Fruit fly (Drosophila melanogaster) whole organism, prepupa: ENCODE measurements around the gene MRG15.

Source experiments
- Blimp-1 ChIP-seq: fragments of 200-800 bp; sonication (Bioruptor generic); optimal IDR thresholded peaks from 3 replicates; lab custom pipeline; 2017; ENCODE audit warnings: missing biosample characterization, missing genetic modification characterization, mild to moderate bottlenecking, moderate library complexity, missing genetic modification reagents
- CG10631 ChIP-seq: fragments of 200-800 bp; sonication (Bioruptor generic); optimal IDR thresholded peaks from 2 replicates; lab custom pipeline; 2016; ENCODE audit warnings: missing biosample characterization, missing genetic modification characterization
- CG10669 ChIP-seq: fragments of 200-800 bp; sonication (Bioruptor generic); optimal IDR thresholded peaks from 3 replicates; lab custom pipeline; 2018; ENCODE audit warnings: missing biosample characterization, mild to moderate bottlenecking, missing genetic modification characterization, moderate library complexity
- CG11294 ChIP-seq: fragments of 200-800 bp; sonication (Bioruptor generic); IDR thresholded peaks from 2 replicates; pipeline ENCODE4 v1.3.6; 2022; ENCODE audit warnings: missing biosample characterization, missing genetic modification characterization
- CG11902 ChIP-seq: fragments of 200-800 bp; sonication (Bioruptor generic); optimal IDR thresholded peaks from 3 replicates; lab custom pipeline; 2016; ENCODE audit warnings: missing biosample characterization, missing genetic modification characterization
- CG15336 ChIP-seq: fragments of 200-800 bp; sonication (Bioruptor generic); IDR thresholded peaks from 2 replicates; pipeline ENCODE4 v1.3.6; 2022; ENCODE audit warnings: missing biosample characterization, missing genetic modification characterization
- CG1621 ChIP-seq: fragments of 200-800 bp; sonication (Bioruptor generic); optimal IDR thresholded peaks from 3 replicates; lab custom pipeline; 2018; ENCODE audit warnings: missing biosample characterization, mild to moderate bottlenecking, missing genetic modification characterization
- CG3032 ChIP-seq: fragments of 200-800 bp; optimal IDR thresholded peaks from 2 replicates; lab custom pipeline; 2019; ENCODE audit warnings: missing biosample characterization, mild to moderate bottlenecking, missing genetic modification characterization, moderate library complexity
- CG31627 ChIP-seq: fragments of 200-800 bp; sonication (Bioruptor generic); optimal IDR thresholded peaks from 3 replicates; lab custom pipeline; 2016; ENCODE audit warnings: missing biosample characterization, missing genetic modification characterization
- CG32006 ChIP-seq: fragments of 200-800 bp; sonication (Bioruptor generic); optimal IDR thresholded peaks from 3 replicates; lab custom pipeline; 2017; ENCODE audit warnings: missing biosample characterization, mild to moderate bottlenecking, missing genetic modification characterization
- CG34406 ChIP-seq: fragments of 200-800 bp; sonication (Bioruptor generic); optimal IDR thresholded peaks from 3 replicates; lab custom pipeline; 2016; ENCODE audit warnings: missing biosample characterization, missing genetic modification characterization
- CG3919 ChIP-seq: fragments of 200-800 bp; sonication (Bioruptor generic); optimal IDR thresholded peaks from 3 replicates; lab custom pipeline; 2016; ENCODE audit warnings: missing biosample characterization, missing genetic modification characterization
- CG4318 ChIP-seq: fragments of 200-800 bp; sonication (Bioruptor generic); optimal IDR thresholded peaks from 3 replicates; lab custom pipeline; 2017; ENCODE audit warnings: missing biosample characterization, mild to moderate bottlenecking, missing genetic modification characterization
- CG6163 ChIP-seq: fragments of 200-800 bp; sonication (Bioruptor generic); IDR thresholded peaks from 3 replicates; pipeline ENCODE4 v1.3.6; 2022; ENCODE audit warnings: missing biosample characterization, missing genetic modification characterization
- CG6792 ChIP-seq: fragments of 200-800 bp; sonication (Bioruptor generic); optimal IDR thresholded peaks from 3 replicates; lab custom pipeline; 2016; ENCODE audit warnings: missing biosample characterization, missing genetic modification characterization
- CG6808 ChIP-seq: fragments of 200-800 bp; sonication (Bioruptor generic); optimal IDR thresholded peaks from 3 replicates; lab custom pipeline; 2017; ENCODE audit warnings: missing biosample characterization, missing genetic modification characterization, mild to moderate bottlenecking, moderate library complexity, missing genetic modification reagents
- CG6854 ChIP-seq: fragments of 200-800 bp; sonication (Bioruptor generic); optimal IDR thresholded peaks from 2 replicates; lab custom pipeline; 2017; ENCODE audit warnings: missing biosample characterization, mild to moderate bottlenecking, missing genetic modification characterization
- CG7368 ChIP-seq: fragments of 200-800 bp; sonication (Bioruptor generic); optimal IDR thresholded peaks from 3 replicates; lab custom pipeline; 2016; ENCODE audit warnings: missing biosample characterization, missing genetic modification characterization
- CG8119 ChIP-seq: fragments of 200-800 bp; sonication (Bioruptor generic); IDR thresholded peaks from 3 replicates; pipeline ENCODE4 v1.3.6; 2022; ENCODE audit warnings: missing biosample characterization, missing genetic modification characterization
- CG8319 ChIP-seq: fragments of 200-800 bp; sonication (Bioruptor generic); optimal IDR thresholded peaks from 3 replicates; lab custom pipeline; 2016; ENCODE audit warnings: missing biosample characterization, missing genetic modification characterization
- CG8632 ChIP-seq: fragments of 200-800 bp; sonication (Bioruptor generic); optimal IDR thresholded peaks from 3 replicates; lab custom pipeline; 2016; ENCODE audit warnings: missing biosample characterization, missing genetic modification characterization
- CG9139 ChIP-seq: fragments of 200-800 bp; sonication (Bioruptor generic); optimal IDR thresholded peaks from 3 replicates; lab custom pipeline; 2017; ENCODE audit warnings: missing biosample characterization, mild to moderate bottlenecking, missing genetic modification characterization
- Eip75B ChIP-seq: fragments of 200-800 bp; sonication (Bioruptor generic); optimal IDR thresholded peaks from 3 replicates; lab custom pipeline; 2016; ENCODE audit warnings: missing biosample characterization, missing genetic modification characterization
- Eip78C ChIP-seq: fragments of 200-800 bp; sonication (Bioruptor generic); peaks from one replicate; lab custom pipeline; 2016; ENCODE audit warnings: missing biosample characterization, missing genetic modification characterization
- Ets21C ChIP-seq: fragments of 200-800 bp; sonication (Bioruptor generic); optimal IDR thresholded peaks from 3 replicates; lab custom pipeline; 2016; ENCODE audit warnings: missing biosample characterization, missing genetic modification characterization
- Hr38 ChIP-seq: sonication (Bioruptor generic); optimal IDR thresholded peaks from 2 replicates; lab custom pipeline; 2016; ENCODE audit warnings: missing biosample characterization, missing genetic modification characterization
- Hr4 ChIP-seq: fragments of 200-800 bp; sonication (Bioruptor generic); optimal IDR thresholded peaks from 3 replicates; lab custom pipeline; 2016; ENCODE audit warnings: missing biosample characterization, missing genetic modification characterization
- OdsH ChIP-seq: fragments of 200-800 bp; sonication (Bioruptor generic); optimal IDR thresholded peaks from 3 replicates; lab custom pipeline; 2016; ENCODE audit warnings: missing biosample characterization, missing genetic modification characterization
- Sox102F ChIP-seq: fragments of 200-800 bp; sonication (Bioruptor generic); optimal IDR thresholded peaks from 2 replicates; lab custom pipeline; 2016; ENCODE audit warnings: missing biosample characterization, mild to moderate bottlenecking, missing genetic modification characterization
- Sox14 ChIP-seq: fragments of 200-800 bp; sonication (Bioruptor generic); optimal IDR thresholded peaks from 3 replicates; lab custom pipeline; 2016; ENCODE audit warnings: missing biosample characterization, missing genetic modification characterization
- Sox15 ChIP-seq: fragments of 200-800 bp; sonication (Bioruptor generic); optimal IDR thresholded peaks from 3 replicates; lab custom pipeline; 2016; ENCODE audit warnings: missing biosample characterization, missing genetic modification characterization
- achi ChIP-seq: fragments of 200-800 bp; sonication (Bioruptor generic); optimal IDR thresholded peaks from 3 replicates; lab custom pipeline; 2016; ENCODE audit warnings: missing biosample characterization, missing genetic modification characterization
- acj6 ChIP-seq: fragments of 200-800 bp; sonication (Bioruptor generic); optimal IDR thresholded peaks from 3 replicates; lab custom pipeline; 2016; ENCODE audit warnings: missing biosample characterization, missing genetic modification characterization
- cyc ChIP-seq: fragments of 200-800 bp; sonication (Bioruptor generic); optimal IDR thresholded peaks from 3 replicates; lab custom pipeline; 2016; ENCODE audit warnings: missing biosample characterization, missing genetic modification characterization
- dac ChIP-seq: fragments of 200-800 bp; sonication (Bioruptor generic); optimal IDR thresholded peaks from 2 replicates; lab custom pipeline; 2017; ENCODE audit warnings: missing biosample characterization, mild to moderate bottlenecking, missing genetic modification characterization
- eg ChIP-seq: fragments of 200-800 bp; sonication (Bioruptor generic); IDR thresholded peaks from 3 replicates; pipeline ENCODE4 v1.3.6; 2022; ENCODE audit warnings: missing biosample characterization, missing genetic modification characterization
- fd85E ChIP-seq: fragments of 200-800 bp; sonication (Bioruptor generic); optimal IDR thresholded peaks from 3 replicates; lab custom pipeline; 2016; ENCODE audit warnings: missing biosample characterization, missing genetic modification characterization
- net ChIP-seq: fragments of 200-800 bp; sonication (Bioruptor generic); optimal IDR thresholded peaks from 3 replicates; lab custom pipeline; 2016; ENCODE audit warnings: missing biosample characterization, missing genetic modification characterization
- salr ChIP-seq, 2 experiments: fragments of 200-800 bp; sonication (Bioruptor generic); optimal IDR thresholded peaks; 3 replicates each; lab custom pipeline; 2016 to 2018; ENCODE audit warnings: missing biosample characterization in 2 of 2, missing genetic modification characterization in 2 of 2, mild to moderate bottlenecking in 1 of 2
- spab ChIP-seq: fragments of 200-800 bp; sonication (Bioruptor generic); optimal IDR thresholded peaks from 2 replicates; lab custom pipeline; 2017; ENCODE audit warnings: missing biosample characterization, mild to moderate bottlenecking, missing genetic modification characterization, missing genetic modification reagents
- svp ChIP-seq: fragments of 200-800 bp; sonication (Bioruptor generic); peaks from one replicate; lab custom pipeline; 2016; ENCODE audit warnings: missing biosample characterization, missing genetic modification characterization
- topi ChIP-seq: fragments of 200-800 bp; sonication (Bioruptor generic); optimal IDR thresholded peaks from 3 replicates; lab custom pipeline; 2016; ENCODE audit warnings: missing biosample characterization, missing genetic modification characterization
- vri ChIP-seq: fragments of 200-800 bp; sonication (Bioruptor generic); optimal IDR thresholded peaks from 3 replicates; lab custom pipeline; 2016; ENCODE audit warnings: missing biosample characterization, mild to moderate bottlenecking, missing genetic modification characterization

MRG15 gene

DNA sequence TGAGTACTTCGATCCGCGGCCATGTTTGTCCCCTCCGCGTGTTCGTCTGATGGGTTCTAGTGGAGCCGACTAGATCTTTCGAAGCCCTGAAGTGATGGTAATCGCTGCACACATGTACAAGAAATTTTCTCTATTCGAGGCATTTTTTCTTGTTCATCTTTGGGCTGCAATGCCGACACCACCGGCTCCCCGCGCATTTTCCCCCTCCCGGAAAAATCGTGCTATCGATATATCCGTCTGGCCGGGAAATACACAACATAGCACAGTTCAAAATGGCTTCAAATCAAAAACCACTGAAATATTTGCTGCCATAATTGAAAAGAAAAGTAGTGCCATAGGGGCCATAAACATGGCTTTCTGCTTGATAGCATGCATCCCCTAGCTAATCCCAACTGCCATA lies 14.0 kb downstream of the MRG15 start:
- TF ChIP-seq CG4318 (GFP tag; lab: Kevin White, UChicago): no peak
- TF ChIP-seq CG9139: no peak
- TF ChIP-seq svp: no peak
- TF ChIP-seq CG34406 (GFP tag; lab: Kevin White, UChicago): no peak
- TF ChIP-seq CG6792 (GFP tag; lab: Kevin White, UChicago): no peak
- no peak for TF ChIP-seq CG8632 (GFP tag; lab: Kevin White, UChicago)
- no peak for TF ChIP-seq Hr4 (GFP tag; lab: Kevin White, UChicago)
- TF ChIP-seq Eip75B (GFP tag; lab: Kevin White, UChicago): no peak
- TF ChIP-seq dac (GFP tag; lab: Kevin White, UChicago): no peak
- TF ChIP-seq CG6163 (GFP tag; lab: Robert Waterston, UW): no peak
- no peak for TF ChIP-seq CG7368 (GFP tag; lab: Kevin White, UChicago)
- TF ChIP-seq CG32006: no peak
- no peak for TF ChIP-seq Hr38 (GFP tag; lab: Kevin White, UChicago)
- TF ChIP-seq fd85E (GFP tag; lab: Kevin White, UChicago): no peak
- no peak for TF ChIP-seq achi (GFP tag; lab: Kevin White, UChicago)
- no peak for TF ChIP-seq eg (GFP tag; lab: Robert Waterston, UW)
- no peak for TF ChIP-seq CG3919 (GFP tag; lab: Kevin White, UChicago)
- no peak for TF ChIP-seq CG8119 (GFP tag; lab: Robert Waterston, UW)
- TF ChIP-seq, all 60 proteins: peak for 0

DNA sequence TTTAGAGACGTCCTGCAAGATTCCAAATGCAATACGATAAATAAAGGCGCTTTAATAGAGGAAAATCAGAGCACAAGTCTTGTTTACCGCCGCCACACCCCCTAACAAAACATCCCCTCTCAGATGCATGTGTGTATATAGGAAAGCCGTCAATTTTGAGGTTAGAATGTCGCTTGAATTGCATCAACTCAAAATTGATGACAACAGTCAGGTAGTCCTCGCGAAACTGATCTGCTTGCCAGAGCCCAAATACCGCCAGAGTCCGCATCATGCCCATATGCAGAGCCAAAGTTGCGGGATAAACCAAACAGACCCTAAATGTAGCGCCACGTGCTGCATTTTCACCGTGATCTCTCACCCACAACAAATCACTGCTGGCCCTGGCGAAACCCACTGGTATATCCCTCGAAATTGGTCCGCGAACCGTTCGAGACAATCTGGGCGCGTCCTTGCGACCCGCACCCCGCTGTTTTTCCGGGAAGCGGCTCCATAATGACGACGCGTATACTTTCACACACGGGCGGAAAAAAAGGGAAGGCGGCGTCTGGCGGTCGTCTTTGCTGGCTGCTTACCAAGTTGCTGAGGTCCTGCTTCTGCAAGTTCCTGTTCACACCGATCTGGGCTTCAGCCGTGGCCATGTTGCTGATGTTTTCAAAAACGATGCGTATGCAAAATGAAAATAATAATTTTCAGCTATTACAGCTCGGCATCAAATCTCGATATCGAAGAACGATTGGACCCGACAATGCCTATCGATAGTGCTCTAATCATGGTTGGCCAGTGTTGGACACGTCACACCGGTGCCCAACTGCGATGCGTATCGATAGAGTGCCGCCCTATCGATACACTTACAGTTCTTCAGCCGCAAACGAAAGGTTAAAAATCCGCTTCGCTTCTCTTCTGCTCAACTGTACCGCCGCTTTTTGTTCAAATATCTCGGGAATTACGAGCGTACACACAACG lies 14.9 kb downstream of the MRG15 start, which contains the start of the genes eIF2gamma and Set:
TSS of gene eIF2gamma (minus strand) at position 749 of the 963 bp plus-strand sequence.
TSS of gene Set (plus strand) at position 843 of the 963 bp plus-strand sequence.
- TF ChIP-seq CG31627 (GFP tag; lab: Kevin White, UChicago) (peak; percentile 30), CG10631 (no peak), cyc (GFP tag; lab: Kevin White, UChicago) (peak; percentile 28), acj6 (GFP tag; lab: Kevin White, UChicago) (no peak), Sox14 (no peak), CG15336 (GFP tag; lab: Robert Waterston, UW) (no peak), CG6792 (GFP tag; lab: Kevin White, UChicago) (no peak), CG1621 (peak; percentile 38)

DNA sequence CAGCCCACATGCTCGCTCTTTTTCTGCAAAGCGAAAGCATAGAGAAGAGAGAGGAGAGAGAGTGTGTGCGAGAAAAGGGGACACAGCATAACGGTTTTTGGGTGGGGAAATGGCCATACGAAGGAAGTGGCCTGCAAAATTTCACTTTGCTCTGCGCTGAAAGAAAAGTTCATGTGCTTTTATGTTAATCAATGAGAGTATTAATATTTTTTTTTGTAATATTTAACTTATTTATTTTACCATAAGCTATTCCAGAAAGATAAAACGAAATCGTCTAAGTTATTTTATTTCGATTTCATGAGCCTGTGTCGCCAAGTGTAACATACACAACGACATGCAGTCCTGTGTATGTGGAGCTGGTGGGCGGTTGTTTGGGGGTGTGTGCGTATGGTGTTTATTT lies 27.5 kb downstream of the MRG15 start:
- TF ChIP-seq vri (GFP tag; lab: Kevin White, UChicago) (no peak), CG6808 (GFP tag; lab: Kevin White, UChicago) (no peak), Eip78C (GFP tag; lab: Kevin White, UChicago) (peak; percentile 74), CG8119 (GFP tag; lab: Robert Waterston, UW) (peak; percentile 69), cyc (GFP tag; lab: Kevin White, UChicago) (peak; percentile 30), Hr4 (GFP tag; lab: Kevin White, UChicago) (peak; percentile 56), net (GFP tag; lab: Kevin White, UChicago) (no peak), Sox15 (no peak), CG9139 (no peak), Sox102F (GFP tag; lab: Kevin White, UChicago) (no peak), CG10631 (peak; percentile 66), topi (GFP tag; lab: Kevin White, UChicago) (peak; percentile 48), spab (GFP tag; lab: Kevin White, UChicago) (no peak), CG10669 (GFP tag; lab: Kevin White, UChicago) (no peak), CG3919 (GFP tag; lab: Kevin White, UChicago) (no peak), CG6163 (GFP tag; lab: Robert Waterston, UW) (peak; percentile 80), CG34406 (GFP tag; lab: Kevin White, UChicago) (no peak), Blimp-1 (no peak), OdsH (GFP tag; lab: Kevin White, UChicago) (no peak), svp (peak; percentile 72), CG6854 (GFP tag; lab: Kevin White, UChicago) (no peak), acj6 (GFP tag; lab: Kevin White, UChicago) (peak; percentile 49), achi (GFP tag; lab: Kevin White, UChicago) (peak; percentile 72), eg (GFP tag; lab: Robert Waterston, UW) (peak; percentile 74; the same call in 1 of the 3 replicates), salr (GFP tag; optimal IDR thresholded peaks at IDR 0.05; lab: Kevin White, UChicago) (no peak), CG11294 (GFP tag; lab: Robert Waterston, UW) (peak; percentile 65; the same call in 1 of the 2 replicates), CG3032 (tag; lab: Kevin White, UChicago) (no peak), Hr38 (GFP tag; lab: Kevin White, UChicago) (no peak), Ets21C (no peak), CG32006 (peak; percentile 73), fd85E (GFP tag; lab: Kevin White, UChicago) (no peak), CG4318 (GFP tag; lab: Kevin White, UChicago) (peak; percentile 36), CG15336 (GFP tag; lab: Robert Waterston, UW) (peak; percentile 76), CG8319 (GFP tag; lab: Kevin White, UChicago) (no peak), CG1621 (no peak), CG11902 (GFP tag; lab: Kevin White, UChicago) (no peak), CG7368 (GFP tag; lab: Kevin White, UChicago) (no peak)
